Fruit fly (Drosophila melanogaster): ENCODE data around the gene Alg1.

- TF ChIP-seq Camta (GFP tag; optimal IDR thresholded peaks at IDR 0.05) (no peak), NC2α (GFP tag; optimal IDR thresholded peaks at IDR 0.05) (no peak), pho (GFP tag; optimal IDR thresholded peaks at IDR 0.05) (no peak), p53 (GFP tag; optimal IDR thresholded peaks at IDR 0.05) (no peak), CG10274 (GFP tag; optimal IDR thresholded peaks at IDR 0.05) (no peak), jing (GFP tag; optimal IDR thresholded peaks at IDR 0.05) (no peak), CG18764 (GFP tag; optimal IDR thresholded peaks at IDR 0.05) (no peak), eve (GFP tag; optimal IDR thresholded peaks at IDR 0.05) (no peak), CG14860 (GFP tag; IDR thresholded peaks at IDR 0.05; ENCODE audit: partially characterized antibody) (no peak), nau (GFP tag; optimal IDR thresholded peaks at IDR 0.05) (no peak), CG13894 (tag; optimal IDR thresholded peaks at IDR 0.05) (no peak), chif (GFP tag; optimal IDR thresholded peaks at IDR 0.05) (no peak), pan (optimal IDR thresholded peaks at IDR 0.05) (no peak), pan (GFP tag; optimal IDR thresholded peaks at IDR 0.05 in 1 of 2, IDR thresholded peaks at IDR 0.05 in 1 of 2) (no peak), ATbp (GFP tag; optimal IDR thresholded peaks at IDR 0.05) (no peak)
These were observed 5.8 kb downstream of the Alg1 start, which contains the start of gene Nnk for dm6 chr3R:17805092-17805491.
